Fruit fly (Drosophila melanogaster): Measurements from ENCODE around the gene CG14195.

DNA sequence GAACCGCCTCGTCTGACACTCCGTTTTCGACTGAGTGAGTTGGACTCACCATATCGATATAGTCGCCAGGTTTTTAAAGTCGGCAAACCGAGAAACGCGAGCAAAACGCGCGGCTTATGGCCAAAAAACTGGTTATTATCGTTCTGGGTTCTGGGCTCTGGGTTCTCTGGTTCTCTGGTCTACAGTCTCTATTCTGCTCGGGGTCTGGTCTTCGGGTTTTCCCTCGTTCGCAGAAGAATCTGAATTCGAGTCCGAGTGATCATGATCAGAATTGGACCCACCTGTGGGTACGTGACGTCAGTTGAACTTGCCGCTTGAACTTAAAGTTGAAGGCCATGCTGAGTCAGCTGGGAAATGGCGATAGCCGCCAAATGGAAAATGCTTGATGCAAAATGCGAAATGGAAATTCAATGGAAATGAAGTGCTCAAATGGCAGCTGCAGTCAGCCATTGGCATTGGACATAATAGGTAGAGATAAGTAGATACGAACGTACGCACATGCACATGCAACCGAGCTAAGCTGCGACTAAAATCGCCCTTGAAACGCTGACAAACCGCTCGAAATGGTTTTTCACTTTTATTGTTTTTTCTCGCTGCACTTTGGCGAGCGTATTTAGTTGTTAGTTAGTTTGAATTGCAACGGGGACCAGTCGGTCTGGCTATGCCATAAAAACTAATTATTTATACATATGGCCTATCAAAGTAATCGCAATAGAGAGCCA is 36.9 kb downstream of the CG14195 start, which contains the start of gene CG33939:
- TF ChIP-seq rn (GFP tag; IDR thresholded peaks at IDR 0.05) (no peak), Snoo (tag; optimal IDR thresholded peaks at IDR 0.05) (no peak), CG10348 (GFP tag; IDR thresholded peaks at IDR 0.05) (no peak), Ets98B (GFP tag; IDR thresholded peaks at IDR 0.05) (no peak), CG34367 (tag; optimal IDR thresholded peaks at IDR 0.05) (no peak), CG32121 (GFP tag; IDR thresholded peaks at IDR 0.05) (no peak), CG8159 (tag; optimal IDR thresholded peaks at IDR 0.05) (no peak), CG13204 (GFP tag; optimal IDR thresholded peaks at IDR 0.05) (no peak), Pif1B (GFP tag; optimal IDR thresholded peaks at IDR 0.05) (no peak), EcR (GFP tag; optimal IDR thresholded peaks at IDR 0.05) (peak; percentile 95), gl (tag; optimal IDR thresholded peaks at IDR 0.05) (no peak), Pif1A (GFP tag; optimal IDR thresholded peaks at IDR 0.05) (no peak), D1 (tag; optimal IDR thresholded peaks at IDR 0.05) (no peak)
